Worm (Caenorhabditis elegans) whole organism, late embryonic: ENCODE results near the gene clec-230.
"Not testable (repeated sequence)": the region's sequence is repeated elsewhere in the genome, so short reads cannot be mapped to it uniquely, and the experiment has no call there.

Source experiments
- C08G9.2 ChIP-seq: sonication (generic microtip); optimal IDR thresholded peaks from 2 replicates; lab custom pipeline; 2016; ENCODE audit warnings: mild to moderate bottlenecking, missing genetic modification characterization, moderate library complexity, missing compliant biosample characterization
- K02D7.2 ChIP-seq: sonication (generic microtip); optimal IDR thresholded peaks from 2 replicates; lab custom pipeline; 2017; ENCODE audit warnings: mild to moderate bottlenecking, missing genetic modification characterization, missing compliant biosample characterization
- Y22D7AL.16 ChIP-seq: sonication (generic microtip); optimal IDR thresholded peaks from 2 replicates; lab custom pipeline; 2016; ENCODE audit warnings: missing genetic modification characterization, missing compliant biosample characterization
- ceh-19 ChIP-seq: fragments of 200-800 bp; sonication (Bioruptor generic); optimal IDR thresholded peaks from 2 replicates; lab custom pipeline; 2018; ENCODE audit warnings: mild to moderate bottlenecking, missing genetic modification characterization, missing compliant biosample characterization
- ceh-22 ChIP-seq: sonication (generic microtip); optimal IDR thresholded peaks from 2 replicates; lab custom pipeline; 2017; ENCODE audit warnings: missing biosample characterization, missing genetic modification characterization
- ceh-24 ChIP-seq: sonication (generic microtip); optimal IDR thresholded peaks from 2 replicates; lab custom pipeline; 2016; ENCODE audit warnings: mild to moderate bottlenecking, missing genetic modification characterization, missing compliant biosample characterization
- ceh-34 ChIP-seq: sonication (generic microtip); optimal IDR thresholded peaks from 2 replicates; lab custom pipeline; 2016; ENCODE audit warnings: mild to moderate bottlenecking, missing genetic modification characterization, missing compliant biosample characterization
- ceh-45 ChIP-seq: fragments of 200-800 bp; sonication (Bioruptor generic); IDR thresholded peaks from 2 replicates; pipeline ENCODE4 v1.3.6; 2022; ENCODE audit warnings: missing genetic modification reagents, missing genetic modification characterization, missing compliant biosample characterization
- che-1 ChIP-seq: sonication (generic microtip); optimal IDR thresholded peaks from 2 replicates; lab custom pipeline; 2016; ENCODE audit warnings: mild to moderate bottlenecking, missing genetic modification characterization, missing compliant biosample characterization
- dmd-4 ChIP-seq: sonication (generic microtip); optimal IDR thresholded peaks from 2 replicates; lab custom pipeline; 2016; ENCODE audit warnings: borderline replicate concordance, missing genetic modification characterization, missing compliant biosample characterization
- elt-2 ChIP-seq: sonication (generic microtip); optimal IDR thresholded peaks from 2 replicates; lab custom pipeline; 2016; ENCODE audit warnings: missing genetic modification reagents, missing genetic modification characterization, missing compliant biosample characterization
- ets-4 ChIP-seq: sonication (generic microtip); optimal IDR thresholded peaks from 2 replicates; lab custom pipeline; 2016; ENCODE audit warnings: missing genetic modification characterization, missing compliant biosample characterization
- fkh-10 ChIP-seq: fragments of 150-350 bp; optimal IDR thresholded peaks from 2 replicates; lab custom pipeline; 2014; ENCODE audit warnings: missing biosample characterization, missing genetic modification reagents, missing genetic modification characterization
- fkh-6 ChIP-seq: sonication (generic microtip); optimal IDR thresholded peaks from 2 replicates; lab custom pipeline; 2016; ENCODE audit warnings: missing genetic modification characterization, missing compliant biosample characterization
- hlh-6 ChIP-seq: sonication (generic microtip); optimal IDR thresholded peaks from 2 replicates; lab custom pipeline; 2016; ENCODE audit warnings: missing genotype, missing genetic modification characterization, missing compliant biosample characterization
- hlh-8 ChIP-seq: sonication (generic microtip); optimal IDR thresholded peaks from 2 replicates; lab custom pipeline; 2016; ENCODE audit warnings: missing genotype, missing genetic modification characterization, missing compliant biosample characterization
- lin-11 ChIP-seq: fragments of 200-800 bp; sonication (Bioruptor generic); optimal IDR thresholded peaks from 2 replicates; lab custom pipeline; 2018; ENCODE audit warnings: mild to moderate bottlenecking, missing genetic modification characterization, missing compliant biosample characterization
- mec-3 ChIP-seq: sonication (generic microtip); optimal IDR thresholded peaks from 2 replicates; lab custom pipeline; 2016; ENCODE audit warnings: borderline replicate concordance, missing genetic modification characterization, missing compliant biosample characterization
- nfya-1 ChIP-seq: sonication (generic microtip); optimal IDR thresholded peaks from 2 replicates; lab custom pipeline; 2017; ENCODE audit warnings: missing genetic modification characterization, mild to moderate bottlenecking, missing compliant biosample characterization, antibody characterized with exemption, moderate library complexity
- nhr-11 ChIP-seq: fragments of 150-350 bp; optimal IDR thresholded peaks from 2 replicates; lab custom pipeline; 2014; ENCODE audit warnings: missing biosample characterization, missing genetic modification characterization
- nhr-232 ChIP-seq: sonication (generic microtip); optimal IDR thresholded peaks from 2 replicates; lab custom pipeline; 2016; ENCODE audit warnings: missing genetic modification characterization, missing compliant biosample characterization
- npax-4 ChIP-seq: sonication (generic microtip); optimal IDR thresholded peaks from 2 replicates; lab custom pipeline; 2016; ENCODE audit warnings: missing genetic modification characterization, missing compliant biosample characterization
- pag-3 ChIP-seq: sonication (generic microtip); optimal IDR thresholded peaks from 2 replicates; lab custom pipeline; 2016; ENCODE audit warnings: missing compliant biosample characterization, missing genetic modification characterization, borderline replicate concordance
- pat-9 ChIP-seq: fragments of 200-800 bp; sonication (Bioruptor generic); optimal IDR thresholded peaks from 2 replicates; lab custom pipeline; 2018; ENCODE audit warnings: mild to moderate bottlenecking, missing genetic modification characterization, moderate library complexity, missing compliant biosample characterization
- pax-1 ChIP-seq: fragments of 150-350 bp; optimal IDR thresholded peaks from 2 replicates; lab custom pipeline; 2014; ENCODE audit warnings: missing biosample characterization, missing genetic modification characterization
- pha-2 ChIP-seq: sonication (generic microtip); optimal IDR thresholded peaks from 2 replicates; lab custom pipeline; 2017; ENCODE audit warnings: mild to moderate bottlenecking, missing genetic modification characterization, missing compliant biosample characterization
- pqm-1 ChIP-seq: sonication (generic microtip); optimal IDR thresholded peaks from 2 replicates; lab custom pipeline; 2016; ENCODE audit warnings: missing genetic modification characterization, missing compliant biosample characterization
- sdc-2 ChIP-seq: sonication (generic microtip); optimal IDR thresholded peaks from 2 replicates; lab custom pipeline; 2016; ENCODE audit warnings: missing genotype, missing genetic modification characterization, missing compliant biosample characterization
- sox-4 ChIP-seq: sonication (generic microtip); optimal IDR thresholded peaks from 2 replicates; lab custom pipeline; 2017; ENCODE audit warnings: mild to moderate bottlenecking, missing genetic modification characterization, inconsistent platforms, missing compliant biosample characterization
- ttx-3 ChIP-seq: sonication (generic microtip); optimal IDR thresholded peaks from 2 replicates; lab custom pipeline; 2016; ENCODE audit warnings: missing genetic modification reagents, missing genetic modification characterization, missing compliant biosample characterization
- unc-42 ChIP-seq: sonication (generic microtip); optimal IDR thresholded peaks from 2 replicates; lab custom pipeline; 2016; ENCODE audit warnings: missing genotype, missing genetic modification characterization, missing compliant biosample characterization
- unc-55 ChIP-seq: sonication (generic microtip); optimal IDR thresholded peaks from 2 replicates; lab custom pipeline; 2017; ENCODE audit warnings: missing biosample characterization, missing genetic modification reagents, missing genetic modification characterization
- zip-5 ChIP-seq: sonication (generic microtip); optimal IDR thresholded peaks from 2 replicates; lab custom pipeline; 2016; ENCODE audit warnings: missing genetic modification characterization, missing compliant biosample characterization

The clec-230 gene

DNA sequence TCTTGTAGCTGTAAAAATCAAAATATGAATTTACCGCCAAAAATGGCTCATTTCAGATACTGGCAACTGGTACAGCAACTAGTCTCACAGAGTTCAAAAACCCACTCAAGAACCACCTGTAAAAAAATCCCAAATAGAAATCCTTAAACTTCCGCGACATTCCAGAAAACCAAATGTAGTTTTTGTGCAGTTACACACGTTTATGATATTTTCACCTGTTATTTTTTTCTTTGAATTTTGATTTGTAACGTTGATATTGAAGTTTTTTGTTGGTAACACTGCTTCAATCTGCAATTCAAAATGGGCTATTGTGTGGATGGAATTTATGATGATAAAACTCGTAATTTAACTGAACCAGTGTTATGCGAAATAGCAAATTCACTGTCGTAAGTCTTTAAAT is 16.1 kb downstream of the clec-230 start, which contains the start of gene srw-113:
Gene srw-113, plus strand, starts transcription at position 301 of the 400 bp plus-strand sequence.
- no peak for TF ChIP-seq ceh-34 (tag; lab: Kevin White, UChicago)
- no peak for TF ChIP-seq ttx-3
- TF ChIP-seq sox-4 = no peak
- no peak for TF ChIP-seq che-1 (tag; lab: Kevin White, UChicago)

DNA sequence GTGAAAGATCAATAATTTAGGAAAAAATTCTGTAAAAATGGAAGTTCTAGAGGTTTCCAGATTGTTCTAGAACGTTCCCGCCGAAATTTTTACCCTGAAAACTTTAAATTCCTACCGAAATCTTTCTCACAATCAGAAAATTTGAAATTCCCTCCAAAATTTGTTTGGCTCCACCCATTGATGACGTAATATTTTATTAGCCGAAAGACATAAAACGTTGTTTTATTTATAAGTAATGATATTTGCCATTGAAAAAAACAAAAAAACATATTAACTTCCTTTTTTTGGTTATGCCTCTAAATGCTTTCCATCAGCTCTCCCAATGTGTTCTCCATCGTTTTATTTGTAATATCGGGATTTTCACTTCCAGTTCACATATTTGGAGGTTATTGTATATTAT is 18.6 kb downstream of the clec-230 start, which contains the start of gene srh-295:
Gene srh-295, plus strand, starts transcription at position 301 of the 400 bp plus-strand sequence.
- no peak for TF ChIP-seq pag-3
- TF ChIP-seq hlh-6 (tag; lab: Kevin White, UChicago) = no peak
- no peak for TF ChIP-seq ttx-3
- TF ChIP-seq sdc-2 (tag; lab: Kevin White, UChicago) = no peak
- no peak for TF ChIP-seq ets-4 (tag; lab: Kevin White, UChicago)
- no peak for TF ChIP-seq K02D7.2
- no peak for TF ChIP-seq nhr-11 (tag; lab: Kevin White, UChicago)
- no peak for TF ChIP-seq ceh-45
- TF ChIP-seq unc-55 (GFP tag; lab: Kevin White, UChicago) = no peak
- TF ChIP-seq Y22D7AL.16 (tag; lab: Kevin White, UChicago) = no peak
- TF ChIP-seq unc-42 = no peak

DNA sequence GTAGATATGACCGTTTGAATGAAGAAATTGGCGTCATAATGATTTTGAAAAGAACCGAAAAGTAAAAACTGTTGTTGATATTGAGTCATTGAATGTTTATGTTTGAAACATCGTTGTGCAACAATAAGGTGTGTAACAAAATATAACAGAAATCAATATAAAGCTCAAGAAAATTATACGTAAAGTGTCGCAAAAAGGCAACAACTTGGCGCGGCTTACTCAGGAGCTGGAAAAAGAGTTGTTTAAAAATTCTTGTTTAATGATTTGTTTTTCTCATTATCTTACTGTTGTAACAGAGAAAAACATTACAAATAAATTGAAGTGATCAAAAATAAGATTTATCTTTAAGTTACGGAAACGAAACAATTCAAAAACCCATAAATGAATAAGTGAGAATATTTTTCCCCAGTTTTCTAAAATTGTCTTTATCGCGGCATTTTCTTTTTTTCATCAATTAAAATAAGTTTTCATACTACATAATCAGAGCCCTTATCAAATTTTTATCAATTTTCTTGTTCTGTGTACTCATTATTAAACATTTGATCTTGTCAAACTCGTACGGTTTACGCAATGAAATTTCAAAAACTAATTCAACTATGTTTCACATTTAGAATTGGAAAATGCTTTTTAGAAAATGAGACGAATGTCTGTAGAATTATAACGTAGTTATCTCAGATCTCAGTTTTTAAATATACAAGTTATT is 21.0 kb downstream of the clec-230 start, which contains the start of gene ZK1037.6:
Gene ZK1037.6, minus strand, starts transcription at position 51 of the 703 bp plus-strand sequence.
- TF ChIP-seq mec-3 (tag; lab: Kevin White, UChicago) (no peak), hlh-6 (tag; lab: Kevin White, UChicago) (no peak), ceh-34 (tag; lab: Kevin White, UChicago) (no peak), pat-9 (no peak), fkh-10 (GFP tag; lab: Kevin White, UChicago) (no peak), pag-3 (no peak), zip-5 (tag; lab: Kevin White, UChicago) (no peak), ceh-19 (GFP tag; lab: Kevin White, UChicago) (no peak), npax-4 (no peak), nhr-11 (tag; lab: Kevin White, UChicago) (no peak), pax-1 (tag; lab: Kevin White, UChicago) (no peak), pha-2 (tag; lab: Kevin White, UChicago) (no peak)

DNA sequence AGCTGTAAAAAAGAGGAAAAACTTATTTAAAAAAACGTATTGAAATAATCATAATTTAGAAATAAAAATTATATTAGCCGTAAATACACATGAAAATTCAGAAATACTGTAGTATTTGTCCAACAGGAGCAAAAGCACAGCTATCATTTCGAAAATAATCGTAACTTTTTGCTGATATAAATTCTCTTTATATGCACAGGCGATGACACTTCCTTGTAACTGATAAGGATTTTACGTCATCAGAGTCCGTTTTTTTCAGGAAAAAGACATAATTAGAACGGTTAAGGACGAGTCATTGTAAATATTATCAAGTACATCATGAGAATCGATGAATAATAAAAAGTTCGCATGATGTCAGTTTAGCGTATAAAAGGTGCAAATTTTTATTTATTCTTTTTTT is 25.5 kb downstream of the clec-230 start:
- TF ChIP-seq elt-2 (peak; percentile 85), hlh-6 (tag; lab: Kevin White, UChicago) (no peak)
- TF ChIP-seq, all 69 proteins: peak for 1

DNA sequence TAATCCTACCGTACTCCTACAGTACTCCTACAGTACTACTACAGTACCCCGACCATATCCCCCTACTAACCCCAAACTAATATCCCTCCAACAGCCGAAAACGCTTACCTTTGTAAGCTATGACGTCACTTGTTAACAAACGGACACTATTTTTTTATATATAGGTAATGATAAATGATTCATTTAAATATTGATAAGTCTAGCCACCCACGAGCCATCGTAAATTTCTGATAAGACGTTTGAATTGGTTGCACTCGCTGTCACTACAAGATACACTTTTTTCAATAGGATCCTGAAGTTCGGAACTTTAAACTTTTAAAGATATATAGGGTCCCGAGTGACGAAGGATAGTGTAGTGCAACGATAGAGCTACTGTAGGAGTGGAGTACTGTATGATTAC is 26.3 kb downstream of the clec-230 start, which contains the start of gene nhr-247:
Gene nhr-247, plus strand, starts transcription at position 330 of the 400 bp plus-strand sequence.
- TF ChIP-seq C08G9.2; ceh-19 (GFP tag; lab: Kevin White, UChicago); ceh-45: not testable (repeated sequence)
- TF ChIP-seq, all 69 proteins: peak for 0; not testable (repeated sequence) for 69

DNA sequence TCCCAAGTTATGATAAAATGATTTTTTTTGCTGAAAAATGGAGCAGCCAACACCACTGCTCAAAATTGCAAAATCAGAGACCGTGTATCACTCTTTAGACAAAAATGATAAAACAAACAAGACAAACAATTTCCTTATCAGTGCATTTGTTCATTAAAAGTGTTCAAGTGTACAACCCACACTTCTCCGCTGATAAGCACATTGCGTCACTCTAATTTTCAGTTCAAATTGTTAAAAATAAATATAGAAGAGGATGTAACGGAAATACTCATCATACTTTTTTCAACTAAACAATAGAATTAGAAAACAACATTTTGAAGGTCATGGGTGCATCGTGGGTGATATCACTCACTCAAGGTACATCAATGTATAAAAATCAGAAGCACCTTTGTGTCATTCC is 30.3 kb downstream of the clec-230 start, which contains the start of gene nhr-291:
Gene nhr-291, plus strand, starts transcription at position 324 of the 400 bp plus-strand sequence.
- TF ChIP-seq nfya-1 (tag; lab: Kevin White, UChicago) (no peak), ceh-34 (tag; lab: Kevin White, UChicago) (no peak), elt-2 (peak; percentile 99), pqm-1 (tag; lab: Kevin White, UChicago) (peak; percentile 40)
- TF ChIP-seq, all 69 proteins: peak for 2

DNA sequence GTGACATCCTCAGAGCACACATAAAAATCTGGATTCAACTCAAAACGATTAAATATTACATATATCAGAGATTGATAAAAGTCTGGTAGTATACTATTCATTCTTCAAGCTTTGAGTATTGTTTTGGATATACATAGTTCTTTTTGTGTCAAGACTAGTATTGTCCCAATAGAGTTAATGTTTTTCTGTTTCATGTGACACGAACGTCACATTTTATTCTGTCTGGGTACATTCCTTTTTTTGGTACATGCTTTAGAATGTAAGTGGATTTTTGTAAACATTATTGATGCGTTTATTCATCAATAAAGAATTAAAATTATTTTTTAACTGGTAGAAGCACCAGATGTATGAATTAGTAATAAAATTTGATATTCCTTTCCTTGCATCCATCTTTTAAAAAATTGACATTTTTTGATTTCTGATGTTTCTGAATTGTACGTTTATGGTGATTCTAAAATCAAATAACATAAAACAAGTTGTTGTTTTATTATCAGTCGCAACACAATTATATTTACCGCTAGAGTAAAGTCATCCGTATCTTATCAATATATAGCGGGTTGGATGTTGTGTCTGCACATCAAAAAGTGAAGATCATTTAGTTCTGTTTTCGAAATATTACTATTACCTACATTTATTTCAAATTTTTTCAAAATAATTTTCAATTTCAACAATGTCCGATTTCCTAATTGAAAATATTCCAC is 33.0 kb downstream of the clec-230 start, which contains the start of the genes srt-22 and nhr-246:
Gene srt-22, minus strand, starts transcription at position 101 of the 701 bp plus-strand sequence.
Gene nhr-246, plus strand, starts transcription at position 651 of the 701 bp plus-strand sequence.
- TF ChIP-seq pha-2 (tag; lab: Kevin White, UChicago) (no peak), ceh-22 (tag; lab: Kevin White, UChicago) (no peak), ceh-24 (tag; lab: Kevin White, UChicago) (no peak), hlh-6 (tag; lab: Kevin White, UChicago) (no peak), ceh-19 (GFP tag; lab: Kevin White, UChicago) (no peak), hlh-8 (tag; lab: Kevin White, UChicago) (no peak), lin-11 (no peak), fkh-6 (tag; lab: Kevin White, UChicago) (no peak), ceh-45 (no peak), nhr-232 (no peak), dmd-4 (tag; lab: Kevin White, UChicago) (no peak)
